4 fruit fly cellular contexts compared by ENCODE assay signal in genomic region chrX:17292050-17292730, dm6.
TF ChIP-seq lines count a peak whose summit lies in the region.

No protein-coding gene starts in this region.

TF ChIP-seq in whole organism, adult, 20 proteins besides CTCF, POLR2A, EP300 and RAD21 (continued from another document):
- peak; percentile 92 for TF ChIP-seq CG7101 (tag; optimal IDR thresholded peaks at IDR 0.05; lab: Kevin White, UChicago)
- no peak for TF ChIP-seq cnc (optimal IDR thresholded peaks at IDR 0.05; lab: Kevin White, UChicago)

TF ChIP-seq in whole organism, embryonic, 481 proteins besides CTCF, POLR2A, EP300 and RAD21 (continued from another document and continues in another):
- TF ChIP-seq CG14965 (GFP tag; optimal IDR thresholded peaks at IDR 0.05; lab: Kevin White, UChicago; ENCODE audit: borderline replicate concordance) (no peak), dan (GFP tag; IDR thresholded peaks at IDR 0.05; lab: Robert Waterston, UW) (no peak), p53 (GFP tag; optimal IDR thresholded peaks at IDR 0.05; lab: Kevin White, UChicago) (no peak), CG12659 (GFP tag; optimal IDR thresholded peaks at IDR 0.05; lab: Kevin White, UChicago) (peak; percentile 77), CG6791 (GFP tag; IDR thresholded peaks at IDR 0.05; lab: Robert Waterston, UW; ENCODE audit: partially characterized antibody) (no peak), ssp (GFP tag; IDR thresholded peaks at IDR 0.05; lab: Robert Waterston, UW) (no peak), CG11398 (GFP tag; optimal IDR thresholded peaks at IDR 0.05; lab: Kevin White, UChicago) (no peak), CG18476 (GFP tag; optimal IDR thresholded peaks at IDR 0.05; lab: Kevin White, UChicago) (peak; percentile 48), eve (GFP tag; optimal IDR thresholded peaks at IDR 0.05; lab: Kevin White, UChicago) (peak in 1 of 2 experiments; percentile 90), CG7372 (GFP tag; IDR thresholded peaks at IDR 0.05; lab: Robert Waterston, UW) (peak; percentile 56; the same call in 1 of the 2 replicates), E2f1 (GFP tag; IDR thresholded peaks at IDR 0.05; lab: Robert Waterston, UW) (peak; percentile 42), Atf3 (GFP tag; optimal IDR thresholded peaks at IDR 0.05; lab: Kevin White, UChicago) (peak; percentile 40), Six4 (GFP tag; optimal IDR thresholded peaks at IDR 0.05; lab: Kevin White, UChicago) (peak; percentile 16), CG8924 (tag; optimal IDR thresholded peaks at IDR 0.05; lab: Kevin White, UChicago) (peak; percentile 85), pum (GFP tag; optimal IDR thresholded peaks at IDR 0.05; lab: Kevin White, UChicago) (peak; percentile 33), CG14710 (tag; optimal IDR thresholded peaks at IDR 0.05; lab: Kevin White, UChicago) (peak; percentile 39), cwo (GFP tag; optimal IDR thresholded peaks at IDR 0.05; lab: Kevin White, UChicago) (peak; percentile 77), Med (GFP tag; lab: Kevin White, UChicago) (peak; percentile 89), phol (tag; optimal IDR thresholded peaks at IDR 0.05; lab: Kevin White, UChicago) (peak; percentile 74), CG15011 (GFP tag; optimal IDR thresholded peaks at IDR 0.05; lab: Kevin White, UChicago) (peak; percentile 61), CG18011 (GFP tag; optimal IDR thresholded peaks at IDR 0.05; lab: Kevin White, UChicago) (peak; percentile 48), BtbVII (GFP tag; optimal IDR thresholded peaks at IDR 0.05; lab: Kevin White, UChicago) (peak; percentile 66), zfh1 (GFP tag; IDR thresholded peaks at IDR 0.05; lab: Robert Waterston, UW) (peak; percentile 47; the same call in 1 of the 3 replicates), Side (GFP tag; optimal IDR thresholded peaks at IDR 0.05; lab: Kevin White, UChicago) (peak; percentile 4), CG10431 (GFP tag; optimal IDR thresholded peaks at IDR 0.05; lab: Kevin White, UChicago) (no peak), CG7928 (GFP tag; optimal IDR thresholded peaks at IDR 0.05; lab: Kevin White, UChicago) (peak; percentile 40), CG1602 (GFP tag; optimal IDR thresholded peaks at IDR 0.05; lab: Kevin White, UChicago) (peak; percentile 45), Sox100B (GFP tag; optimal IDR thresholded peaks at IDR 0.05; lab: Kevin White, UChicago) (peak; percentile 81), tio (GFP tag; optimal IDR thresholded peaks at IDR 0.05; lab: Kevin White, UChicago) (peak; percentile 50), crp (GFP tag; optimal IDR thresholded peaks at IDR 0.05; lab: Kevin White, UChicago) (no peak), CG14860 (GFP tag; IDR thresholded peaks at IDR 0.05; lab: Robert Waterston, UW; ENCODE audit: partially characterized antibody) (no peak), toy (GFP tag; IDR thresholded peaks at IDR 0.05; lab: Robert Waterston, UW) (no peak), Blimp-1 (GFP tag; optimal IDR thresholded peaks at IDR 0.05; lab: Kevin White, UChicago) (peak; percentile 64), ara (GFP tag; IDR thresholded peaks at IDR 0.05; lab: Robert Waterston, UW) (no peak), Rfx (GFP tag; IDR thresholded peaks at IDR 0.05; lab: Robert Waterston, UW) (peak; percentile 69), Sin3A (optimal IDR thresholded peaks at IDR 0.05; lab: Kevin White, UChicago) (no peak), bab2 (GFP tag; optimal IDR thresholded peaks at IDR 0.05; lab: Kevin White, UChicago) (peak; percentile 64), HmgZ (tag; optimal IDR thresholded peaks at IDR 0.05; lab: Kevin White, UChicago) (peak; percentile 68), CG15601 (tag; optimal IDR thresholded peaks at IDR 0.05; lab: Kevin White, UChicago) (peak; percentile 25), pnt (GFP tag; optimal IDR thresholded peaks at IDR 0.05; lab: Kevin White, UChicago) (peak; percentile 32), Max (GFP tag; optimal IDR thresholded peaks at IDR 0.05; lab: Kevin White, UChicago) (peak; percentile 48), CG6683 (GFP tag; optimal IDR thresholded peaks at IDR 0.05; lab: Kevin White, UChicago) (peak; percentile 20), Tbp (GFP tag; optimal IDR thresholded peaks at IDR 0.05; lab: Kevin White, UChicago) (no peak)

TF ChIP-seq in whole organism, prepupa, 60 proteins besides CTCF, POLR2A, EP300 and RAD21 (continued from another document):
- TF ChIP-seq CG11902 (GFP tag; optimal IDR thresholded peaks at IDR 0.05; lab: Kevin White, UChicago) (peak; percentile 54), Hr39 (GFP tag; optimal IDR thresholded peaks at IDR 0.05; lab: Kevin White, UChicago) (peak; percentile 71), CG6792 (GFP tag; optimal IDR thresholded peaks at IDR 0.05; lab: Kevin White, UChicago) (peak; percentile 72), CG31627 (GFP tag; optimal IDR thresholded peaks at IDR 0.05; lab: Kevin White, UChicago) (peak; percentile 77), Lpt (GFP tag; optimal IDR thresholded peaks at IDR 0.05; lab: Kevin White, UChicago) (peak; percentile 6), Hr38 (GFP tag; optimal IDR thresholded peaks at IDR 0.05; lab: Kevin White, UChicago) (no peak), CG6276 (GFP tag; optimal IDR thresholded peaks at IDR 0.05; lab: Kevin White, UChicago) (peak; percentile 9), CG4318 (GFP tag; optimal IDR thresholded peaks at IDR 0.05; lab: Kevin White, UChicago) (peak; percentile 27), CG6808 (GFP tag; optimal IDR thresholded peaks at IDR 0.05; lab: Kevin White, UChicago) (peak; percentile 28), Gug (GFP tag; IDR thresholded peaks at IDR 0.05; lab: Robert Waterston, UW) (no peak), fkh (GFP tag; optimal IDR thresholded peaks at IDR 0.05; lab: Kevin White, UChicago) (no peak), fd59A (GFP tag; optimal IDR thresholded peaks at IDR 0.05; lab: Kevin White, UChicago) (peak; percentile 8), OdsH (GFP tag; optimal IDR thresholded peaks at IDR 0.05; lab: Kevin White, UChicago) (peak; percentile 69), dac (GFP tag; optimal IDR thresholded peaks at IDR 0.05; lab: Kevin White, UChicago) (no peak), lz (GFP tag; optimal IDR thresholded peaks at IDR 0.05; lab: Kevin White, UChicago) (peak; percentile 75), svp (GFP tag; lab: Kevin White, UChicago) (peak; percentile 85), CG3032 (tag; optimal IDR thresholded peaks at IDR 0.05; lab: Kevin White, UChicago) (peak; percentile 21), pdm3 (GFP tag; optimal IDR thresholded peaks at IDR 0.05; lab: Kevin White, UChicago) (peak; percentile 64), Eip78C (GFP tag; lab: Kevin White, UChicago) (peak; percentile 91), CG8319 (GFP tag; optimal IDR thresholded peaks at IDR 0.05; lab: Kevin White, UChicago) (peak; percentile 35), spab (GFP tag; optimal IDR thresholded peaks at IDR 0.05; lab: Kevin White, UChicago) (no peak), CG7368 (GFP tag; optimal IDR thresholded peaks at IDR 0.05; lab: Kevin White, UChicago) (peak; percentile 33), salr (GFP tag; optimal IDR thresholded peaks at IDR 0.05; lab: Kevin White, UChicago) (peak in 1 of 2 experiments; percentile 4), Ets21C (GFP tag; optimal IDR thresholded peaks at IDR 0.05; lab: Kevin White, UChicago) (peak; percentile 55), eg (GFP tag; IDR thresholded peaks at IDR 0.05; lab: Robert Waterston, UW) (no peak; the same call in 2 of the 3 replicates), CG34406 (GFP tag; optimal IDR thresholded peaks at IDR 0.05; lab: Kevin White, UChicago) (peak; percentile 78), acj6 (GFP tag; optimal IDR thresholded peaks at IDR 0.05; lab: Kevin White, UChicago) (peak; percentile 67), CG32006 (GFP tag; optimal IDR thresholded peaks at IDR 0.05; lab: Kevin White, UChicago) (no peak), Hr4 (GFP tag; optimal IDR thresholded peaks at IDR 0.05; lab: Kevin White, UChicago) (peak; percentile 48), CG11294 (GFP tag; IDR thresholded peaks at IDR 0.05; lab: Robert Waterston, UW) (no peak), CG8119 (GFP tag; IDR thresholded peaks at IDR 0.05; lab: Robert Waterston, UW) (peak; percentile 62; the same call in 2 of the 3 replicates), CG8632 (GFP tag; optimal IDR thresholded peaks at IDR 0.05; lab: Kevin White, UChicago) (peak; percentile 62), Eip75B (GFP tag; optimal IDR thresholded peaks at IDR 0.05; lab: Kevin White, UChicago) (peak; percentile 69), Blimp-1 (GFP tag; optimal IDR thresholded peaks at IDR 0.05; lab: Kevin White, UChicago) (peak; percentile 46), topi (GFP tag; optimal IDR thresholded peaks at IDR 0.05; lab: Kevin White, UChicago) (peak; percentile 79), esn (GFP tag; optimal IDR thresholded peaks at IDR 0.05; lab: Kevin White, UChicago) (peak; percentile 80), CG6854 (GFP tag; optimal IDR thresholded peaks at IDR 0.05; lab: Kevin White, UChicago) (no peak), CG9139 (GFP tag; optimal IDR thresholded peaks at IDR 0.05; lab: Kevin White, UChicago) (no peak), CG10631 (GFP tag; optimal IDR thresholded peaks at IDR 0.05; lab: Kevin White, UChicago) (peak; percentile 8), CG1621 (tag; optimal IDR thresholded peaks at IDR 0.05; lab: Kevin White, UChicago) (no peak), dsx (GFP tag; optimal IDR thresholded peaks at IDR 0.05; lab: Kevin White, UChicago; ENCODE audit: poor library complexity, severe bottlenecking) (peak; percentile 16)

TF ChIP-seq in whole organism, wandering third instar larva, 38 proteins besides CTCF, POLR2A, EP300 and RAD21 (continued from another document):
- TF ChIP-seq sv (GFP tag; optimal IDR thresholded peaks at IDR 0.05; lab: Kevin White, UChicago) (no peak), woc (GFP tag; optimal IDR thresholded peaks at IDR 0.05; lab: Kevin White, UChicago) (no peak), CrebA (GFP tag; optimal IDR thresholded peaks at IDR 0.05; lab: Kevin White, UChicago; ENCODE audit: borderline replicate concordance) (no peak), usp (GFP tag; optimal IDR thresholded peaks at IDR 0.05; lab: Kevin White, UChicago) (no peak), rgr (GFP tag; optimal IDR thresholded peaks at IDR 0.05; lab: Kevin White, UChicago) (peak; percentile 75), Sp1 (GFP tag; optimal IDR thresholded peaks at IDR 0.05; lab: Kevin White, UChicago) (peak; percentile 70), lola (GFP tag; optimal IDR thresholded peaks at IDR 0.05; lab: Kevin White, UChicago) (no peak), Hr83 (GFP tag; optimal IDR thresholded peaks at IDR 0.05; lab: Kevin White, UChicago; ENCODE audit: poor library complexity, severe bottlenecking) (no peak), dl (GFP tag; optimal IDR thresholded peaks at IDR 0.05; lab: Kevin White, UChicago; ENCODE audit: insufficient read depth in 1 of 2, partially characterized antibody in 2 of 2) (no peak), br (GFP tag; optimal IDR thresholded peaks at IDR 0.05; lab: Kevin White, UChicago) (peak; percentile 77), jim (GFP tag; optimal IDR thresholded peaks at IDR 0.05; lab: Kevin White, UChicago) (no peak), Hnf4 (GFP tag; optimal IDR thresholded peaks at IDR 0.05; lab: Kevin White, UChicago) (peak; percentile 66), Hr78 (GFP tag; optimal IDR thresholded peaks at IDR 0.05; lab: Kevin White, UChicago) (no peak), pan (optimal IDR thresholded peaks at IDR 0.05; lab: Kevin White, UChicago) (no peak), dmrt93B (GFP tag; optimal IDR thresholded peaks at IDR 0.05; lab: Kevin White, UChicago) (peak; percentile 45)
